Worm (Caenorhabditis elegans) whole organism, L1 larva: ENCODE results near the gene C02D5.4.

Experiments used
- C16A3.4 ChIP-seq: fragments of 150-350 bp; optimal IDR thresholded peaks from 2 replicates; lab custom pipeline; 2014; ENCODE audit warnings: missing biosample characterization, missing genetic modification characterization
- blmp-1 ChIP-seq: fragments of 150-350 bp; optimal IDR thresholded peaks from 2 replicates; lab custom pipeline; 2014; ENCODE audit warnings: missing biosample characterization, missing genetic modification characterization
- ceh-90 ChIP-seq: sonication (generic microtip); optimal IDR thresholded peaks from 2 replicates; lab custom pipeline; 2016; ENCODE audit warnings: missing genetic modification characterization, missing compliant biosample characterization
- dsc-1 ChIP-seq: sonication (generic microtip); optimal IDR thresholded peaks from 2 replicates; lab custom pipeline; 2016; ENCODE audit warnings: mild to moderate bottlenecking, missing genetic modification characterization, missing compliant biosample characterization
- efl-3 ChIP-seq: fragments of 200-800 bp; sonication (Bioruptor generic); optimal IDR thresholded peaks from 2 replicates; lab custom pipeline; 2018; ENCODE audit warnings: mild to moderate bottlenecking, missing genetic modification characterization, missing compliant biosample characterization
- mdl-1 ChIP-seq, 2 experiments: fragments of 150-350 bp; optimal IDR thresholded peaks; 2 replicates each; lab custom pipeline; 2014 to 2017; ENCODE audit warnings: missing biosample characterization in 2 of 2, missing genetic modification characterization in 2 of 2, inconsistent platforms in 1 of 2
- nhr-11 ChIP-seq: fragments of 150-350 bp; optimal IDR thresholded peaks from 2 replicates; lab custom pipeline; 2014; ENCODE audit warnings: missing biosample characterization, missing genetic modification characterization
- pag-3 ChIP-seq: sonication (generic microtip); optimal IDR thresholded peaks from 2 replicates; lab custom pipeline; 2017; ENCODE audit warnings: missing genetic modification characterization, mild to moderate bottlenecking, missing compliant biosample characterization, antibody characterized with exemption, borderline replicate concordance; ENCODE audit not compliant: insufficient read depth
- pax-3 ChIP-seq: fragments of 200-800 bp; sonication (Bioruptor generic); optimal IDR thresholded peaks from 2 replicates; lab custom pipeline; 2018; ENCODE audit warnings: mild to moderate bottlenecking, missing genetic modification characterization, moderate library complexity, missing compliant biosample characterization
- snpc-4 ChIP-seq: fragments of 150-350 bp; optimal IDR thresholded peaks from 2 replicates; lab custom pipeline; 2014; ENCODE audit warnings: missing biosample characterization, missing genetic modification characterization
- sptf-1 ChIP-seq: fragments of 150-350 bp; optimal IDR thresholded peaks from 2 replicates; lab custom pipeline; 2014; ENCODE audit warnings: missing biosample characterization, missing genetic modification characterization
- swsn-7 ChIP-seq: sonication (generic microtip); optimal IDR thresholded peaks from 2 replicates; lab custom pipeline; 2016; ENCODE audit warnings: missing genetic modification characterization, missing compliant biosample characterization
- unc-130 ChIP-seq: fragments of 150-350 bp; optimal IDR thresholded peaks from 2 replicates; lab custom pipeline; 2017; ENCODE audit warnings: missing biosample characterization, missing genetic modification characterization, inconsistent platforms

- TF ChIP-seq nhr-11 (tag; lab: Kevin White, UChicago), result no peak
- no peak for TF ChIP-seq C16A3.4 (tag; lab: Kevin White, UChicago)
- no peak for TF ChIP-seq snpc-4 (tag; lab: Kevin White, UChicago)
- TF ChIP-seq pax-3, result no peak
- no peak for TF ChIP-seq pag-3 (tag; lab: Kevin White, UChicago)
- TF ChIP-seq mdl-1 (tag; optimal IDR thresholded peaks at IDR 0.05; lab: Kevin White, UChicago), result no peak
- no peak for TF ChIP-seq efl-3 (GFP tag; lab: Kevin White, UChicago)
- TF ChIP-seq swsn-7 (tag; lab: Kevin White, UChicago), result no peak
- TF ChIP-seq sptf-1 (tag; lab: Kevin White, UChicago), result no peak
- TF ChIP-seq blmp-1 (tag; lab: Kevin White, UChicago), result no peak
- TF ChIP-seq dsc-1, result no peak
- TF ChIP-seq unc-130 (tag; lab: Kevin White, UChicago), result no peak
- TF ChIP-seq ceh-90 (tag; lab: Kevin White, UChicago), result no peak
Observed at ce11 chrIII:8506348-8506747, 45.6 kb upstream of the C02D5.4 start.
